Worm (Caenorhabditis elegans): ENCODE measurements around the gene dnj-1.

- TF ChIP-seq T22C8.4 (GFP tag; IDR thresholded peaks at IDR 0.05), result no peak
- no peak for TF ChIP-seq ref-1 (GFP tag; conservative IDR thresholded peaks at IDR 0.05)
- no peak for TF ChIP-seq cog-1 (tag; optimal IDR thresholded peaks at IDR 0.05)
- TF ChIP-seq tab-1 (GFP tag; IDR thresholded peaks at IDR 0.05), result no peak
These were observed 9.9 kb upstream of the dnj-1 start for ce11 chrIV:11288965-11289364.

All from whole organism, midembryonic.